Fruit fly (Drosophila melanogaster) S2 (cell line): ENCODE measurements around the gene CG31050.

ENCODE experiments used
- CG8478 ChIP-seq: fragments of >200 bp; optimal IDR thresholded peaks from 2 replicates; lab custom pipeline; 2018
- CTCF ChIP-seq, 2 experiments: fragments of >200 bp; optimal IDR thresholded peaks; 2 replicates each; lab custom pipeline; 2018

Gene CG31050

dm6 chr3R:28650380-28650779, at the start of gene CG31050:
Gene CG31050 (minus strand): TSS chr3R:28650480.
- TF ChIP-seq CTCF (optimal IDR thresholded peaks at IDR 0.05; lab: Kevin White, UChicago) = no peak
- TF ChIP-seq CG8478 (lab: Kevin White, UChicago) = no peak

- TF ChIP-seq CTCF (optimal IDR thresholded peaks at IDR 0.05; lab: Kevin White, UChicago) (peak in 1 of 2 experiments; percentile 7), CG8478 (lab: Kevin White, UChicago) (no peak)
These were observed 45.7 kb upstream of the CG31050 start, which contains the start of gene htt for dm6 chr3R:28695993-28696392. Gene htt (plus strand): TSS chr3R:28696242.

dm6 chr3R:28687969-28688368, 37.7 kb upstream of the CG31050 start:
- TF ChIP-seq CG8478 (lab: Kevin White, UChicago) (no peak), CTCF (optimal IDR thresholded peaks at IDR 0.05; lab: Kevin White, UChicago) (no peak)

- TF ChIP-seq CTCF (optimal IDR thresholded peaks at IDR 0.05; lab: Kevin White, UChicago) = no peak
- TF ChIP-seq CG8478 (lab: Kevin White, UChicago) = no peak
These were observed 35.3 kb upstream of the CG31050 start for dm6 chr3R:28685558-28685957.

dm6 chr3R:28681834-28682464, 31.7 kb upstream of the CG31050 start:
- TF ChIP-seq CTCF (optimal IDR thresholded peaks at IDR 0.05; lab: Kevin White, UChicago) (no peak), CG8478 (lab: Kevin White, UChicago) (no peak)

- TF ChIP-seq CG8478 (lab: Kevin White, UChicago) = no peak
- no peak for TF ChIP-seq CTCF (optimal IDR thresholded peaks at IDR 0.05; lab: Kevin White, UChicago)
These were observed 29.3 kb upstream of the CG31050 start for dm6 chr3R:28679583-28679982.

dm6 chr3R:28677527-28678134, 27.4 kb upstream of the CG31050 start:
- no peak for TF ChIP-seq CG8478 (lab: Kevin White, UChicago)
- TF ChIP-seq CTCF (optimal IDR thresholded peaks at IDR 0.05; lab: Kevin White, UChicago) = no peak

- TF ChIP-seq CG8478 (lab: Kevin White, UChicago) = no peak
- no peak for TF ChIP-seq CTCF (optimal IDR thresholded peaks at IDR 0.05; lab: Kevin White, UChicago)
These were observed 26.7 kb upstream of the CG31050 start for dm6 chr3R:28676870-28677526.

dm6 chr3R:28674788-28675187, 24.5 kb upstream of the CG31050 start, which contains the start of gene snu:
Gene snu (plus strand): TSS chr3R:28675041.
- TF ChIP-seq CG8478 (lab: Kevin White, UChicago) (no peak), CTCF (optimal IDR thresholded peaks at IDR 0.05; lab: Kevin White, UChicago) (no peak)

dm6 chr3R:28672134-28672533, 21.9 kb upstream of the CG31050 start:
- TF ChIP-seq CG8478 (lab: Kevin White, UChicago) = no peak
- TF ChIP-seq CTCF (optimal IDR thresholded peaks at IDR 0.05; lab: Kevin White, UChicago) = peak; percentile 96

- TF ChIP-seq CTCF (optimal IDR thresholded peaks at IDR 0.05; lab: Kevin White, UChicago) = no peak
- no peak for TF ChIP-seq CG8478 (lab: Kevin White, UChicago)
These were observed 20.1 kb upstream of the CG31050 start, which contains the start of gene Sid for dm6 chr3R:28670404-28670803. Gene Sid (plus strand): TSS chr3R:28670704.

dm6 chr3R:28668854-28669253, 18.6 kb upstream of the CG31050 start, which contains the start of gene CG33346:
Gene CG33346 (plus strand): TSS chr3R:28669233.
- no peak for TF ChIP-seq CTCF (optimal IDR thresholded peaks at IDR 0.05; lab: Kevin White, UChicago)
- no peak for TF ChIP-seq CG8478 (lab: Kevin White, UChicago)

dm6 chr3R:28662956-28663355, 12.7 kb upstream of the CG31050 start:
- TF ChIP-seq CTCF (optimal IDR thresholded peaks at IDR 0.05; lab: Kevin White, UChicago) (no peak), CG8478 (lab: Kevin White, UChicago) (no peak)

- TF ChIP-seq CTCF (optimal IDR thresholded peaks at IDR 0.05; lab: Kevin White, UChicago) (no peak), CG8478 (lab: Kevin White, UChicago) (no peak)
These were observed 5.9 kb upstream of the CG31050 start for dm6 chr3R:28656127-28656715.

- TF ChIP-seq CG8478 (lab: Kevin White, UChicago) (no peak), CTCF (optimal IDR thresholded peaks at IDR 0.05; lab: Kevin White, UChicago) (no peak)
These were observed 4.3 kb upstream of the CG31050 start for dm6 chr3R:28654596-28654995.
